Fruit fly (Drosophila melanogaster): ENCODE data around the gene CG6700.

The CG6700 gene

DNA sequence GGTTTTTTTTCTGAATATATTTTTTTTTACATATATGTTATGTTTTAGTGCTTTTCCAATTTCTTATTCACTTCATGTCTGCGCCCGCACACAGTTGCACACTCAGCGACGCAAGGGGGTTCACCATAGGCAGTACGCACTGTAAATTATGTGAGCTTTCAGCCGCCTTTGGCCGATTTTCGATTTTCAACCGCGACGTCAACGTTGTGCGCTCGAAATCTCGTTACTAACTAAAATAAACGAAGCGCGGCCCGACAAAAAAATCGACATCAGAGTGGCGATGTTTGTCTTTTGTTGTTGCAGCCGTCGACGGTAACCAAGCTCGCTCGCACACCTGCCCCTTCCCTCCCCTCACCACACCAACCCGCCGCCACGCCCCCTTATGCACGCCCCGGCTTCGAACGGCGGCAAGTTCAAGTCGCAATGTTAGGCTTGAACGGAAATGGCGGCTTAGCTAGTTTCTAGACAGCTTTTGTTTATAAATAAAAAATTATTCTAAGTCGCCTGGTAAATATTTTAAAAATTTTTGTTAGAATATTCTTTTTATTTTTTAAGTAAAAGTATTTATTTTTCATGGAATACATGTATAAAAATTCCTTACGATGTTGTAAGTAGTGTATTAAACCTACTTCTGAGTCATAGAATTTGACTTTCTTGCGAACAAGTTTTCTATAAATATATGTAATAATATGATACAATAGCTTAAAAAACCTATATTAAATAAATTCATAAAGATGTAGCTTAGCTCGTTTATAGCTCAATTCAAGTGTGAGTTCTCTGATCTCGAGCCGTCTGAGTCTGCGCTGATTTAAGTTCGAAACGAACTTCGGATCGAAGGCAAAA is 41.3 kb downstream of the CG6700 start, which contains the start of gene CG31869 (continued):
- TF ChIP-seq spab (GFP tag; optimal IDR thresholded peaks at IDR 0.05) = no peak
- TF ChIP-seq acj6 (GFP tag; optimal IDR thresholded peaks at IDR 0.05) = peak; percentile 45
- TF ChIP-seq Eip75B (GFP tag; optimal IDR thresholded peaks at IDR 0.05) = peak; percentile 6
- TF ChIP-seq CG6792 (GFP tag; optimal IDR thresholded peaks at IDR 0.05) = peak; percentile 2
- TF ChIP-seq Hr39 (GFP tag; optimal IDR thresholded peaks at IDR 0.05) = peak; percentile 39
- peak; percentile 13 for TF ChIP-seq dsx (GFP tag; optimal IDR thresholded peaks at IDR 0.05; ENCODE audit: poor library complexity, severe bottlenecking)
- no peak for TF ChIP-seq Gug (GFP tag; IDR thresholded peaks at IDR 0.05)
- no peak for TF ChIP-seq esn (GFP tag; optimal IDR thresholded peaks at IDR 0.05)
- TF ChIP-seq net (GFP tag; optimal IDR thresholded peaks at IDR 0.05) = peak; percentile 54

DNA sequence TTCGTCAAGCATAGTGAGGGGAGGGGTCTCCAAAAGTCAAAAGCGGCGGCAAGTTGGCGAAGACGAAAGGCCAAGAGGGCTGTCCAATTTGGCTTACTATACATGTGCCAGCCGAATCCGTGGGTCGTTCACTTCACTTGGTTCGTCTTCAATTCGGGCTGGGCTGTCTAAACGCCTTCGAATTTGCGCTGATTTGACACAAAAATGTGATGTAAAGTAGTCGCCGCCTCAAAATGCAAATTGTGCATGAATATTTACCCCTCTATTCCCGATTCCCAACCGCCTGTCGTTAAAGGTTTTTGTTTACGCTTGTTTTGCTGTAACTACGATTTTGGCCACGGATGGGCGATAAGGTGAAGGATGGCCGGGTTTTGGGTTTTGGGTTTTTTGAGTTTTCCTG is 46.7 kb downstream of the CG6700 start:
- TF ChIP-seq Hr39 (GFP tag; optimal IDR thresholded peaks at IDR 0.05) (no peak), CG6808 (GFP tag; optimal IDR thresholded peaks at IDR 0.05) (no peak), Blimp-1 (GFP tag; optimal IDR thresholded peaks at IDR 0.05) (no peak), Met (GFP tag; optimal IDR thresholded peaks at IDR 0.05) (no peak), fd85E (GFP tag; optimal IDR thresholded peaks at IDR 0.05) (no peak)

DNA sequence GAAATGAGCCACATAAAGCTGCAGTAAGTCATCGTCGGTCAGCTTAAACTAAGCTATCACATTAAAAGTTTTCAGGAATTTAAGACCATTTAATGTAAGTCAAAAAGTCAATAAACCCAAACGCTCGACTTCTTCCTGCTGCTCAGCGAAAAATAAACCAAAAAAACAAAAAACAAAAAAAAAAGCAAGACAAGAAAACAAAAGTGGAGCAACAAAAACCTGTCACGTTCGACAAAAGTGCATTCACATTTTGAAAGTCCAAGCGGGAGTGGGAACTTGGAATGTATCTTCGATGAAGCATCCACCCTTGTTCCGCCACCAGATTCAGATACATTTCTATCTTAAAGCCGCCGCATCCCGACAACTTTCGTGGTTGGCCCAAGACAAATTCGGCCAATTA is 48.4 kb downstream of the CG6700 start:
- TF ChIP-seq ss (GFP tag; optimal IDR thresholded peaks at IDR 0.05) = peak; percentile 20 to 70
- peak; percentile 19 for TF ChIP-seq CG3919 (GFP tag; optimal IDR thresholded peaks at IDR 0.05)
- peak; percentile 77 for TF ChIP-seq CG6854 (GFP tag; optimal IDR thresholded peaks at IDR 0.05)
- TF ChIP-seq lz (GFP tag; optimal IDR thresholded peaks at IDR 0.05) = peak; percentile 5
- TF ChIP-seq Ets96B (tag; optimal IDR thresholded peaks at IDR 0.05) = no peak
- no peak for TF ChIP-seq net (GFP tag; optimal IDR thresholded peaks at IDR 0.05)
- TF ChIP-seq svp (GFP tag) = no peak
- no peak for TF ChIP-seq CG10631 (GFP tag; optimal IDR thresholded peaks at IDR 0.05)
- no peak for TF ChIP-seq topi (GFP tag; optimal IDR thresholded peaks at IDR 0.05)
- peak; percentile 75 for TF ChIP-seq Eip78C (GFP tag)
- no peak for TF ChIP-seq Smox (GFP tag; optimal IDR thresholded peaks at IDR 0.05)
- TF ChIP-seq Hr4 (GFP tag; optimal IDR thresholded peaks at IDR 0.05) = no peak
- TF ChIP-seq dac (GFP tag; optimal IDR thresholded peaks at IDR 0.05) = no peak
- TF ChIP-seq vri (GFP tag; optimal IDR thresholded peaks at IDR 0.05) = peak; percentile 11
- no peak for TF ChIP-seq Eip93F (GFP tag; optimal IDR thresholded peaks at IDR 0.05)
- TF ChIP-seq esn (GFP tag; optimal IDR thresholded peaks at IDR 0.05) = no peak
- peak; percentile 55 for TF ChIP-seq CG6808 (GFP tag; optimal IDR thresholded peaks at IDR 0.05)
- peak; percentile 44 for TF ChIP-seq Blimp-1 (GFP tag; optimal IDR thresholded peaks at IDR 0.05)
- peak; percentile 25 for TF ChIP-seq CG34406 (GFP tag; optimal IDR thresholded peaks at IDR 0.05)
- TF ChIP-seq CG8632 (GFP tag; optimal IDR thresholded peaks at IDR 0.05) = peak; percentile 25
- no peak for TF ChIP-seq Gug (GFP tag; IDR thresholded peaks at IDR 0.05)
- TF ChIP-seq Met (GFP tag; optimal IDR thresholded peaks at IDR 0.05) = peak; percentile 12
- TF ChIP-seq Hr38 (GFP tag; optimal IDR thresholded peaks at IDR 0.05) = no peak
- TF ChIP-seq CG6163 (GFP tag; IDR thresholded peaks at IDR 0.05) = peak; percentile 57; the same call in 2 of the 3 replicates
- no peak for TF ChIP-seq CG6276 (GFP tag; optimal IDR thresholded peaks at IDR 0.05)
- peak; percentile 63 for TF ChIP-seq CG9139 (GFP tag; optimal IDR thresholded peaks at IDR 0.05)
- TF ChIP-seq CG4318 (GFP tag; optimal IDR thresholded peaks at IDR 0.05) = no peak
- TF ChIP-seq dsx (GFP tag; optimal IDR thresholded peaks at IDR 0.05; ENCODE audit: poor library complexity, severe bottlenecking) = no peak
- TF ChIP-seq CG11902 (GFP tag; optimal IDR thresholded peaks at IDR 0.05) = no peak
- peak; percentile 51 for TF ChIP-seq Sox102F (GFP tag; optimal IDR thresholded peaks at IDR 0.05)
- peak; percentile 23 for TF ChIP-seq spab (GFP tag; optimal IDR thresholded peaks at IDR 0.05)

Measured in whole organism, prepupa.